Worm (Caenorhabditis elegans): Measurements from ENCODE around the gene T04F8.8.

The T04F8.8 gene

DNA sequence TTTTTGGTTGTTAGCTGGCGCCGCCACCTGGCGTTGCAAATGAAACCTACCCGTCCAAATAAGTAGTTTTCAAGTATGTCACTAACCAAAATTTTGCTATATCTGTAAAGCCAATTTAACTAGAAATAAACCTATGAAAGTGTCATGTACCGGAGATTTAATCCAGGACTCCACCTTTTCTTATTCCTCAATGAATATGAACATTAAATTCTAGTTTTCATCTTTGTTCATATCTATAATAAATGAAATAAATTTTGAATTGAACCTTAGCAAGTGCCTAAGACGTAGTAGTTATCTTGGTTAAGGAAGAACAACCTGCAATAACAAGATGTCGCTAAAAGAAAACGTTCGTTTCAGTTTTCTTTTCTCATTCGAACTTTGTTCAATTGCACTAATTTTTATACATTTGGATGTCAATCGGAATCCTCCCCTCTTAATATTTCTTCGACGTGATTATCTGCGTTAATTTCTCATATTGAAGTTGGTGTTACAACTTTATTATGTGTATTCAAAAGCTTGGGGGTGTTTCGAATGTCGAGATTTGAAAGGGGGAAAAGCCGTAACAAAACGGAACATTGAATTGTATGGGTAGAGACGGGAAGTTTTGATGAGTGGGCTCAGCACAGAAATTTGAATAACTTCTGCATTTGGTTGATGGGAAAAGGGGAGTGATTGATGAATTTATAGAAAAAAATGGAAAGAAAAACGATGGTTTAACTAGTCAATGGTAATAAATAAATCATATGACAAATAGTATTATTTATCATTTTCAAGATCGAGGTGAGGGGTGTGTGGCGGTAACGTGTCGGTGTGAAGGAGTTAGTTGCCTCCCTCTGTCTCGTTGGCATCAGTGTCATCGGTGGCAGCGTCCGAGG is 43.8 kb upstream of the T04F8.8 start (continued):
- TF ChIP-seq mes-2 (tag; optimal IDR thresholded peaks at IDR 0.05; ENCODE audit: poor library complexity, severe bottlenecking) (peak; percentile 28), T20F7.1 (GFP tag; optimal IDR thresholded peaks at IDR 0.05) (peak; percentile 75), zip-11 (GFP tag; IDR thresholded peaks at IDR 0.05) (0 out of 2 replicates have a peak, but pooled peaks have one; percentile 7), unc-39 (tag; optimal IDR thresholded peaks at IDR 0.05) (no peak), hif-1 (tag; optimal IDR thresholded peaks at IDR 0.05) (peak in 1 of 2 experiments; percentile 61), mxl-3 (GFP tag; optimal IDR thresholded peaks at IDR 0.05) (no peak), nhr-76 (tag; optimal IDR thresholded peaks at IDR 0.05) (no peak), dve-1 (tag; optimal IDR thresholded peaks at IDR 0.05; ENCODE audit: insufficient read depth) (peak; percentile 86), Y48G9A.11 (GFP tag; IDR thresholded peaks at IDR 0.05) (no peak), hlh-11 (tag; optimal IDR thresholded peaks at IDR 0.05) (peak; percentile 57), zfp-3 (GFP tag; conservative IDR thresholded peaks at IDR 0.05) (peak; percentile 87), tag-97 (GFP tag; IDR thresholded peaks at IDR 0.05) (0 out of 2 replicates have a peak, but pooled peaks have one; percentile 29), zfp-2 (tag; optimal IDR thresholded peaks at IDR 0.05) (peak; percentile 25), lin-38 (GFP tag; IDR thresholded peaks at IDR 0.05) (peak; percentile 48), Y5F2A.4 (GFP tag; optimal IDR thresholded peaks at IDR 0.05) (peak; percentile 4), lin-13 (GFP tag; optimal IDR thresholded peaks at IDR 0.05) (peak; percentile 88), fos-1 (tag; optimal IDR thresholded peaks at IDR 0.05) (peak; percentile 61), rbr-2 (tag; optimal IDR thresholded peaks at IDR 0.05) (peak; percentile 63), mep-1 (tag; optimal IDR thresholded peaks at IDR 0.05) (peak; percentile 94), nhr-102 (tag; optimal IDR thresholded peaks at IDR 0.05) (peak; percentile 92), snpc-1.2 (GFP tag; IDR thresholded peaks at IDR 0.05) (no peak), unc-130 (GFP tag; optimal IDR thresholded peaks at IDR 0.05) (no peak), hlh-30 (tag; optimal IDR thresholded peaks at IDR 0.05; ENCODE audit: insufficient read depth) (no peak), unc-62 (GFP tag; optimal IDR thresholded peaks at IDR 0.05 in 1 of 2) (peak in 1 of 2 experiments; percentile 11), unc-62 (tag; optimal IDR thresholded peaks at IDR 0.05) (no peak), ama-1 (optimal IDR thresholded peaks at IDR 0.05) (peak; percentile 94), nhr-28 (tag; optimal IDR thresholded peaks at IDR 0.05) (no peak), lsy-2 (tag; optimal IDR thresholded peaks at IDR 0.05) (peak; percentile 66 to 87), ZK546.5 (tag; optimal IDR thresholded peaks at IDR 0.05) (no peak), daf-16 (GFP tag; optimal IDR thresholded peaks at IDR 0.05) (peak; percentile 32 to 34), daf-16 (tag; optimal IDR thresholded peaks at IDR 0.05) (peak; percentile 36), skn-1 (tag; optimal IDR thresholded peaks at IDR 0.05) (peak; percentile 44), sdz-12 (GFP tag; optimal IDR thresholded peaks at IDR 0.05) (peak; percentile 50), lin-39 (tag; optimal IDR thresholded peaks at IDR 0.05) (peak; percentile 2), daf-19 (GFP tag; conservative IDR thresholded peaks at IDR 0.05) (0 out of 2 replicates have a peak, but pooled peaks have one; percentile 57), tra-1 (GFP tag; IDR thresholded peaks at IDR 0.05) (peak; percentile 36), lin-15B (tag; optimal IDR thresholded peaks at IDR 0.05) (peak; percentile 4), set-16 (GFP tag; IDR thresholded peaks at IDR 0.05) (0 out of 2 replicates have a peak, but pooled peaks have one; percentile 14), ceh-82 (tag; optimal IDR thresholded peaks at IDR 0.05) (no peak), F44E2.7 (GFP tag; IDR thresholded peaks at IDR 0.05) (no peak), arid-1 (GFP tag; conservative IDR thresholded peaks at IDR 0.05) (peak; percentile 20), mdt-29 (GFP tag; IDR thresholded peaks at IDR 0.05) (peak; percentile 23; the same call in 1 of the 2 replicates), nhr-6 (tag; optimal IDR thresholded peaks at IDR 0.05) (no peak), dmd-8 (GFP tag; IDR thresholded peaks at IDR 0.05) (no peak), ceh-44 (GFP tag; IDR thresholded peaks at IDR 0.05) (no peak), ceh-62 (tag; optimal IDR thresholded peaks at IDR 0.05) (no peak), ZK337.2 (GFP tag; IDR thresholded peaks at IDR 0.05) (0 out of 2 replicates have a peak, but pooled peaks have one; percentile 1), nhr-48 (tag; optimal IDR thresholded peaks at IDR 0.05) (peak; percentile 36), F26F4.8 (GFP tag; conservative IDR thresholded peaks at IDR 0.05) (no peak)
